Worm (Caenorhabditis elegans): Measurements from ENCODE around the gene trim-21.
"Not testable (repeated sequence)": the region's sequence is repeated elsewhere in the genome, so short reads cannot be mapped to it uniquely, and the experiment has no call there.

trim-21 gene

DNA sequence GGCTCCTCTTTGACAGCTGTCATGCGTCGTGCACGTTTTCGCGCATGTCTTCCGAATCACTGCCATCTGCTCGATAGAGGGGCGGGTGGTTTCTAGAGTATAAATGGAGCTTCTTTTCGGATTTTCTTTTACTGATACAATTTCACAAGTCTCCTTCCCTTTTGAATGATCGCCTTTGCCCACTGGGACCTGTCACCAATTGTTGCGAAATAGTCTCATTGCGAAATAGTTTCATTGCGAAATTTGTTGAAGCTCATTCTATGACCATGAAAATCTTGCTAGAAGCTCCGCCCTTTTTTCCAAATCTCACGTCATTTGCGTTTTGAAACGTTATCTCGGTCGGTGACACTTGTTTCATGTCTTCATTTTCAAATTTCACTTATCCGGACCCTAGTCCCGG lies 23.2 kb downstream of the trim-21 start:
- TF ChIP-seq flt-1 (GFP tag; IDR thresholded peaks at IDR 0.05): no peak
- no peak for TF ChIP-seq tab-1 (GFP tag; IDR thresholded peaks at IDR 0.05)
- TF ChIP-seq med-1 (GFP tag; optimal IDR thresholded peaks at IDR 0.05; ENCODE audit: insufficient read depth): no peak
- no peak for TF ChIP-seq klf-2 (GFP tag; conservative IDR thresholded peaks at IDR 0.05)
- TF ChIP-seq ztf-23 (GFP tag; IDR thresholded peaks at IDR 0.05): no peak
- TF ChIP-seq ztf-29 (GFP tag; IDR thresholded peaks at IDR 0.05): no peak
- TF ChIP-seq ref-1 (GFP tag; conservative IDR thresholded peaks at IDR 0.05): no peak
- TF ChIP-seq cog-1 (tag; optimal IDR thresholded peaks at IDR 0.05): no peak
- TF ChIP-seq T22C8.4 (GFP tag; IDR thresholded peaks at IDR 0.05): no peak

DNA sequence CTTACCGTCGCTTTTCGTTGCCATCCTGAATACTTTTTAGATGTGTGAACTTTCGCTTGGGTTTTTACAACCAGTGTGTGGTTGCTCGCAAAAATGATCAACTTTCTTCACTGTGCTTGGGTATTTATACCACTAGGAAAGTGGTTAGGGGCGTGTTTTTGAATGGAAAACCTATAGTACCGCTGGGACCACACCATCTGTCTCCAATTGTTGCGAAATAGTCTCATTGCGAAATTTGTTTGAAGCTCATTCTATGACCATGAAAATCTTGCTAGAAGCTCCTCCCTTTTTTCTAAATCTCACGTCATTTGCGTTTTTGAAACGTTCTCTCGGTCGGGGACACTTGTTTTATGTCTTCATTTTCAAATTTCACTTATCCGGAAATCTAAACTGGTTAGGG lies 23.8 kb downstream of the trim-21 start, which contains the start of the genes K09F6.10 and K09F6.13:
Gene K09F6.10 (minus strand): TSS at position 86 of the 400 bp plus-strand sequence.
Gene K09F6.13 (plus strand): TSS at position 317 of the 400 bp plus-strand sequence.
- TF ChIP-seq tab-1 (GFP tag; IDR thresholded peaks at IDR 0.05) (no peak), ztf-23 (GFP tag; IDR thresholded peaks at IDR 0.05) (no peak), med-1 (GFP tag; optimal IDR thresholded peaks at IDR 0.05; ENCODE audit: insufficient read depth) (no peak), flt-1 (GFP tag; IDR thresholded peaks at IDR 0.05) (no peak), ref-1 (GFP tag; conservative IDR thresholded peaks at IDR 0.05) (no peak), klf-2 (GFP tag; conservative IDR thresholded peaks at IDR 0.05) (no peak), ztf-29 (GFP tag; IDR thresholded peaks at IDR 0.05) (no peak), cog-1 (tag; optimal IDR thresholded peaks at IDR 0.05) (no peak), T22C8.4 (GFP tag; IDR thresholded peaks at IDR 0.05) (no peak)

DNA sequence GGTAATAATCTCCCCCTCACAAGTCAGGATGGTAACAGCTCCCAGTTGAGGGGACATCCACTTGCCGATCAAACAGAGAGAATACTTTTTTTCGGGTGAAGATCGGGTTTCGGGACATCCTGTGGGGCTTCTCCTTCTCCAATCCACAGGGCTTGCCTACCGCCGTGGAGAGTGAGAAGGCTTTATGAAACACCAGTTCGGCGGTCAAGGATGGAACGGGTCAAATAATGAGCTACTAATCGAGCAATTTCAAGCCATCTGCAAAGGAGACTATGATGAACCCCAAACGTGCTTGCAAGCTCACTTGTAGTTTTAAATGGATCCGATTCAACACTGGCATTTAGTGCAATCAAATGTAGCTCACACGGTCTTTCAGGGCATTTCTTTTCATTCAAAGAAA lies 27.9 kb downstream of the trim-21 start:
- TF ChIP-seq ref-1 (GFP tag; conservative IDR thresholded peaks at IDR 0.05): no peak
- no peak for TF ChIP-seq T22C8.4 (GFP tag; IDR thresholded peaks at IDR 0.05)
- TF ChIP-seq tab-1 (GFP tag; IDR thresholded peaks at IDR 0.05): no peak
- TF ChIP-seq ztf-23 (GFP tag; IDR thresholded peaks at IDR 0.05): no peak
- no peak for TF ChIP-seq klf-2 (GFP tag; conservative IDR thresholded peaks at IDR 0.05)
- TF ChIP-seq flt-1 (GFP tag; IDR thresholded peaks at IDR 0.05): no peak
- no peak for TF ChIP-seq cog-1 (tag; optimal IDR thresholded peaks at IDR 0.05)
- TF ChIP-seq med-1 (GFP tag; optimal IDR thresholded peaks at IDR 0.05; ENCODE audit: insufficient read depth): no peak
- TF ChIP-seq ztf-29 (GFP tag; IDR thresholded peaks at IDR 0.05): no peak

DNA sequence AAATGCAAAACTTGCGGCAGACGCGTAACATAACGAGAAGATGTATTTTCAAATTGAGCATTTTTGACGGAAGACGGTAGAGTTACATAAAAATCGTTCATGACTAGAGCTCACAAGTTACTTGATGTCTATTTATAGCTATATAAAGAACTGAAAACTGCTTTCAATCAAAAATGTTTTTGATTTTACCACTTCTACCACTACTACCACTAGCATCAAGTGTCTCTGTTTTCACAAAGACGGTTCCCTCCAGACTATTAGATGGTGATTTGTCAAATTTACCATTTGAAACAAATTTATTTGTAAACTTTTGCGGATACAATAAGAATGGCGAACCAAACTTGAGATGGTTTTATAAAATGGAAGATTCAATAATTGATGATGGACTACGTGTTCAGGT lies 30.0 kb downstream of the trim-21 start, which contains the start of gene K09F6.9:
Gene K09F6.9 (minus strand): TSS at position 101 of the 400 bp plus-strand sequence.
- TF ChIP-seq ztf-29 (GFP tag; IDR thresholded peaks at IDR 0.05); klf-2 (GFP tag; conservative IDR thresholded peaks at IDR 0.05); flt-1 (GFP tag; IDR thresholded peaks at IDR 0.05): not testable (repeated sequence)

DNA sequence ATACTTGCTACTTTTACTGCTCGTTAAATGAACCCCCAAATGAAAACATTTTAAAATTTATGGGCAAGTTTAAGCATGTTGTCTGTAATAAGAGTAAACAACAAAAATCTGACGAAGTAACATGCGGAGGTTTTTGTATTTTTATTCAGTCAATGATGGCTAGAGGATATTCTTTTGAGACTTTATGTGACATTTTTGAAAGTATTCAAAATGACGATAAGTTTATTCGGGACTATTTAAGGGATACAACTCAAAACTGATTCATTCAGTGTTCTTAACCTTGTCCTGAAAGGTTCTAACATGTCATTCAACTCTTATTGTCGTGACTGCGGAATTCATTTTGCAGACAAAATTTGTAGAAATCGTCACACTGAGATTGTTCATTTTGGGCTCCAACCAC lies 32.8 kb downstream of the trim-21 start, which contains the start of gene K09F6.11:
Gene K09F6.11 (plus strand): TSS at position 301 of the 400 bp plus-strand sequence.
- TF ChIP-seq T22C8.4 (GFP tag; IDR thresholded peaks at IDR 0.05) (no peak), ztf-23 (GFP tag; IDR thresholded peaks at IDR 0.05) (no peak), tab-1 (GFP tag; IDR thresholded peaks at IDR 0.05) (no peak), flt-1 (GFP tag; IDR thresholded peaks at IDR 0.05) (no peak), cog-1 (tag; optimal IDR thresholded peaks at IDR 0.05) (no peak), med-1 (GFP tag; optimal IDR thresholded peaks at IDR 0.05; ENCODE audit: insufficient read depth) (no peak), ztf-29 (GFP tag; IDR thresholded peaks at IDR 0.05) (no peak), ref-1 (GFP tag; conservative IDR thresholded peaks at IDR 0.05) (no peak), klf-2 (GFP tag; conservative IDR thresholded peaks at IDR 0.05) (no peak)

DNA sequence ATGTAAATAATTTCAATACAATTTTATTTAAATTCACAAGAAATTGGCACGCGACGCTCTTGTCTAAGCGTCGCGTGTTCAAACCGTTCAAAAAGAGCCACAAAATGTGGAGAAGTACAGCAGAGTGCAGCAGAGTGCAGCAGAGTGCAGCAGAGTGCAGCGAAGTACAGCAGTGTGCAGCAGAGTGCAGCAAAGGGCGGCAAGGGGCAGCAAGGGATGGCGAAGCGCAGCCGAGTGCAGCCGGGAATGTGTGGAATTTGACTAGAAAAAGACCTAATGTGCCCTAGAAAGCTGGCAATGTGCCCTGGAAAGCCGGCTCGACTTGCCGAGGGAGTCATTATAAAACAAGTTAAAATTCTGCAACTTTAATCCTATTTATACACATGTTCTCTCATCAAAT lies 33.4 kb downstream of the trim-21 start, which contains the start of gene K09F6.6:
Gene K09F6.6 (minus strand): TSS at position 43 of the 400 bp plus-strand sequence.
- TF ChIP-seq ztf-23 (GFP tag; IDR thresholded peaks at IDR 0.05) (no peak), tab-1 (GFP tag; IDR thresholded peaks at IDR 0.05) (no peak), klf-2 (GFP tag; conservative IDR thresholded peaks at IDR 0.05) (no peak), ref-1 (GFP tag; conservative IDR thresholded peaks at IDR 0.05) (no peak), ztf-29 (GFP tag; IDR thresholded peaks at IDR 0.05) (no peak), flt-1 (GFP tag; IDR thresholded peaks at IDR 0.05) (no peak), med-1 (GFP tag; optimal IDR thresholded peaks at IDR 0.05; ENCODE audit: insufficient read depth) (no peak), T22C8.4 (GFP tag; IDR thresholded peaks at IDR 0.05) (no peak), cog-1 (tag; optimal IDR thresholded peaks at IDR 0.05) (no peak)

DNA sequence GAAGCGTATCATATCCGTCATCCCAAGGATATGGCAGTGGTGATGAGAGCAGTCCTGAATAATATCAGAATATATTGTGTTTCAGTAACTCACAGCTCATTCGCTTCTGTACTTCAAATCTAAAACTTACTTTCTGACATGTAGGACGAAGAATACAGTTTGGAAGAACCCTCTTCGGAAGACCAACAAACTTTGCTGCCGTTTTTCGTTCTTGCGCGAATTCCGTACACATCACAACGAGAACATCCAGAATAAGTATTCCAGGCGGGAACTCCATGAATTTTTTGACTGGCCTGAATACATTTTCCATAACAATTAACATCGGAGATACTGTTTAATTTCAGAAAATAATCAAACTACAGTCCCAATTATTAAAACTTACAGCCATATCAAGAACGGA lies 35.2 kb downstream of the trim-21 start, which contains the start of gene K09F6.15:
Gene K09F6.15 (minus strand): TSS at position 101 of the 400 bp plus-strand sequence.
- TF ChIP-seq ztf-23 (GFP tag; IDR thresholded peaks at IDR 0.05) (no peak), klf-2 (GFP tag; conservative IDR thresholded peaks at IDR 0.05) (no peak), T22C8.4 (GFP tag; IDR thresholded peaks at IDR 0.05) (no peak), tab-1 (GFP tag; IDR thresholded peaks at IDR 0.05) (no peak), med-1 (GFP tag; optimal IDR thresholded peaks at IDR 0.05; ENCODE audit: insufficient read depth) (no peak), ztf-29 (GFP tag; IDR thresholded peaks at IDR 0.05) (no peak), flt-1 (GFP tag; IDR thresholded peaks at IDR 0.05) (no peak), cog-1 (tag; optimal IDR thresholded peaks at IDR 0.05) (no peak)

DNA sequence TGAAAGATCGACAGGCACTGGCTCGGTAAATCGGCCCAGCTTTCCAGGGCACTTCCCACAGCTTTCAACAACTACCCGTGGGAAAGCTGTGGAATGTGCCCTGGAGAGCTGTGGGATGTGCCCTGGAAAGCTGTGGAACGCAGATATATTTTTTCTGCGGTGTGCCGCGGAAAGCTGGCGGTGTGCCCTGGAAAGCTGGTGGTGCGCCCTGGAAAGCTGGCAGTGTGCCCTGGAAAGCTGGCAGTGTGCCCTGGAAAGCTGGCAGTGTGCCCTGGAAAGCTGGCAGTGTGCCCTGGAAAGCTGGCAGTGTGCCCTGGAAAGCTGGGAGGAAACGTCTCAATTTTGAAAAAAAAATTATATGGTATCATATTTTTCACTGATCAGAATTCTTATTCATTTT lies 38.9 kb downstream of the trim-21 start:
- TF ChIP-seq ref-1 (GFP tag; conservative IDR thresholded peaks at IDR 0.05): no peak
- no peak for TF ChIP-seq T22C8.4 (GFP tag; IDR thresholded peaks at IDR 0.05)
- TF ChIP-seq med-1 (GFP tag; optimal IDR thresholded peaks at IDR 0.05; ENCODE audit: insufficient read depth): no peak
- no peak for TF ChIP-seq flt-1 (GFP tag; IDR thresholded peaks at IDR 0.05)
- TF ChIP-seq cog-1 (tag; optimal IDR thresholded peaks at IDR 0.05): no peak
- no peak for TF ChIP-seq ztf-23 (GFP tag; IDR thresholded peaks at IDR 0.05)
- no peak for TF ChIP-seq tab-1 (GFP tag; IDR thresholded peaks at IDR 0.05)
- no peak for TF ChIP-seq klf-2 (GFP tag; conservative IDR thresholded peaks at IDR 0.05)
